Fruit fly (Drosophila melanogaster): ENCODE measurements around the gene CG45095.
A peak's percentile ranks its signal among the peaks of the same experiment; 100 is the strongest.

CG45095 gene

DNA sequence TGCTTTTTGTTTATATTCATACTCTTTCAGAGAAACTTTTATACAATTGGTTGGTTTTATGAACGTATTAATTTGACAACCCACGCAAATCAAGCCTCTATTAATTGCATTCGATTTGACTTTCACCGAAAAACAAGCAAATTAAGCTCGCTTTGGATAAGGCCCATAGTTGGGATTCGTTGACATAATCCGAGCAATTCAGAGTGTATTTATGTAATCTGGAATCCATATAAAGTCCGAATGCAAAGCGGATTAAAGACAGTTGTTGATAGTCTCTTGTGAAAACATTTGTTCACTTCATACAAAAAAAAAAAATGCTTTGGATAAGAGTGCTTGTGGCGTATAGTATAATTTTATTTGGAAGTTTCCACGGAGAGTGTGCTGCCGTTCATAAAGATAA lies at the start of gene CG45095:
CG45095 (plus strand) TSS at position 301 of the 400 bp plus-strand sequence.
- TF ChIP-seq CG5204 (GFP tag; optimal IDR thresholded peaks at IDR 0.05): no peak
- no peak for TF ChIP-seq CG33017 (tag; optimal IDR thresholded peaks at IDR 0.05)
- TF ChIP-seq Clk (GFP tag; optimal IDR thresholded peaks at IDR 0.05): no peak
- no peak for TF ChIP-seq Hr96 (GFP tag; optimal IDR thresholded peaks at IDR 0.05)
- TF ChIP-seq pad (GFP tag; optimal IDR thresholded peaks at IDR 0.05): no peak
- no peak for TF ChIP-seq CG7101 (tag; optimal IDR thresholded peaks at IDR 0.05)
- TF ChIP-seq cic (GFP tag; optimal IDR thresholded peaks at IDR 0.05): no peak
- no peak for TF ChIP-seq tj (GFP tag; optimal IDR thresholded peaks at IDR 0.05)
- TF ChIP-seq CG7045 (GFP tag; optimal IDR thresholded peaks at IDR 0.05): no peak
- no peak for TF ChIP-seq CG12768 (GFP tag; optimal IDR thresholded peaks at IDR 0.05)
- no peak for TF ChIP-seq kay (GFP tag; ENCODE audit: borderline replicate concordance)
- TF ChIP-seq cnc (optimal IDR thresholded peaks at IDR 0.05): no peak

DNA sequence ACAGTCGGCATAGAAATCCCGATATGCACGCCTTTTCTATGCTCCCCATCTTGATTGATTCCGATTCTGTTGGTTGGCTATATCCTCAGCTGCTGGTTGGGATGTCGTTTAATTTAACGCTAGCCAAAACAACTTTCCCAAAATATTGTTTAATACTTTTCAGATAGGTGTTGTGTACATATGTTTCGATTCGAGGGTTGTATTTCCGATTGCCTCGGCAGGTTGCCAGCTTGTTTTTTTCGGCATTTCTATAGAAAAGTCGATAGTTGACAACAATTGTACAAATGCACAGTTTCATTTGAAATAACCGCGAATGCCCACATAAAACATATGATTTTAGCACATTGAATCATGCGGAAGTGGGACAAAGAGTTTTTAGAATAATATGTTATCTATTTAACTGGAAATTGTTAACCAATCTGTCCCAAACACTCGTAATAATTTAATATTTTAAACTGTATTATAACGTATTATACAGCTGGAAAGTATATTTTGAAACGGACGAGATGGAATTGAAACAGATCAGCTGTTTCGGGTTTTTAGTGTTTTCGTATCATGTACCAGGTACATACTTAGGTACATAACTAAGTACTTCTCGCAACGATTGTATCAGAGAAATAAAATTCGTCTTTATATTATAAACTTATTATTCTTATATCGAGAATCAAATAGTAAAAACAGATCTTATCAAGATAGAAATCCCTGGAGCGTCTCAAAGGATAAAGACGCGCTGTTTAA lies 47.7 kb upstream of the CG45095 start, which contains the start of gene CG31109:
CG31109 (minus strand) TSS at position 203 of the 738 bp plus-strand sequence.
- TF ChIP-seq ovo (GFP tag; optimal IDR thresholded peaks at IDR 0.05): no peak
- TF ChIP-seq Crg-1 (GFP tag; optimal IDR thresholded peaks at IDR 0.05): peak; percentile 38
- peak; percentile 88 for TF ChIP-seq kay (GFP tag; ENCODE audit: borderline replicate concordance)
- TF ChIP-seq toe (GFP tag; optimal IDR thresholded peaks at IDR 0.05): peak; percentile 52
- peak; percentile 64 for TF ChIP-seq bab1 (GFP tag; optimal IDR thresholded peaks at IDR 0.05)
- no peak for TF ChIP-seq cnc (optimal IDR thresholded peaks at IDR 0.05)
- peak; percentile 7 for TF ChIP-seq Clk (GFP tag; optimal IDR thresholded peaks at IDR 0.05)
- no peak for TF ChIP-seq CG12768 (GFP tag; optimal IDR thresholded peaks at IDR 0.05)
- peak; percentile 23 for TF ChIP-seq CG11617 (GFP tag; optimal IDR thresholded peaks at IDR 0.05)
- peak; percentile 43 for TF ChIP-seq CG14711 (tag; optimal IDR thresholded peaks at IDR 0.05)
- TF ChIP-seq Mnt (GFP tag; optimal IDR thresholded peaks at IDR 0.05): peak; percentile 42
- TF ChIP-seq CG5204 (GFP tag; optimal IDR thresholded peaks at IDR 0.05): no peak
- TF ChIP-seq tj (GFP tag; optimal IDR thresholded peaks at IDR 0.05): peak; percentile 1
- TF ChIP-seq CG7101 (tag; optimal IDR thresholded peaks at IDR 0.05): peak; percentile 15
- peak; percentile 32 for TF ChIP-seq pad (GFP tag; optimal IDR thresholded peaks at IDR 0.05)
- TF ChIP-seq CG7045 (GFP tag; optimal IDR thresholded peaks at IDR 0.05): no peak
- no peak for TF ChIP-seq cic (GFP tag; optimal IDR thresholded peaks at IDR 0.05)
- TF ChIP-seq CG1620 (GFP tag; optimal IDR thresholded peaks at IDR 0.05): peak; percentile 1
- no peak for TF ChIP-seq CG33017 (tag; optimal IDR thresholded peaks at IDR 0.05)
- TF ChIP-seq Hr96 (GFP tag; optimal IDR thresholded peaks at IDR 0.05): no peak

DNA sequence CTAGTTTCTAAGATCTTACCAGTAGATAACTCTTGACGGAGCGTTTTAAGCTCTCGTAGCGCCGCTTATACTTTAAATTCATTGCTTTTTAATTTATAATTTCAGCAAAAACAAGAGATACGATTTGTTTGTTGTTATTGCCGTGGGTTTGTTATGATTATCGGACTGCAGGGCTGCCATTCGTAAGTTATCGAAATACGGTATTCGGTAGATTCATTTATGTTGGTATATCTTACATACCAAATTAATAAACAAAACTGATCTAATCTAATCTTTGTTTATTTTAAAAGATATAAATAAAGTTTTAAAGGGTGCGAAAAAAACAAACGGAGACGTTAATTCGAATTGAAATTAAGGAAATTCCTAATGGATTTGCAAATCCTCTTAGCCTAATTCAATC lies 46.3 kb upstream of the CG45095 start, which contains the start of the genes CG31111 and stac:
CG31111 (minus strand) TSS at position 162 of the 400 bp plus-strand sequence.
stac (plus strand) TSS at position 271 of the 400 bp plus-strand sequence.
- TF ChIP-seq Hr96 (GFP tag; optimal IDR thresholded peaks at IDR 0.05) (no peak), Clk (GFP tag; optimal IDR thresholded peaks at IDR 0.05) (no peak), CG11617 (GFP tag; optimal IDR thresholded peaks at IDR 0.05) (peak; percentile 35), CG1620 (GFP tag; optimal IDR thresholded peaks at IDR 0.05) (no peak), CG5204 (GFP tag; optimal IDR thresholded peaks at IDR 0.05) (no peak), Mnt (GFP tag; optimal IDR thresholded peaks at IDR 0.05) (peak; percentile 6), Crg-1 (GFP tag; optimal IDR thresholded peaks at IDR 0.05) (no peak), CG33017 (tag; optimal IDR thresholded peaks at IDR 0.05) (peak; percentile 32), CG14711 (tag; optimal IDR thresholded peaks at IDR 0.05) (peak; percentile 9), CG7045 (GFP tag; optimal IDR thresholded peaks at IDR 0.05) (no peak), toe (GFP tag; optimal IDR thresholded peaks at IDR 0.05) (no peak), ovo (GFP tag; optimal IDR thresholded peaks at IDR 0.05) (no peak), cnc (optimal IDR thresholded peaks at IDR 0.05) (no peak), tj (GFP tag; optimal IDR thresholded peaks at IDR 0.05) (no peak), cic (GFP tag; optimal IDR thresholded peaks at IDR 0.05) (no peak), CG12768 (GFP tag; optimal IDR thresholded peaks at IDR 0.05) (no peak), bab1 (GFP tag; optimal IDR thresholded peaks at IDR 0.05) (no peak), CG7101 (tag; optimal IDR thresholded peaks at IDR 0.05) (peak; percentile 12), pad (GFP tag; optimal IDR thresholded peaks at IDR 0.05) (no peak), kay (GFP tag; ENCODE audit: borderline replicate concordance) (peak; percentile 89)

DNA sequence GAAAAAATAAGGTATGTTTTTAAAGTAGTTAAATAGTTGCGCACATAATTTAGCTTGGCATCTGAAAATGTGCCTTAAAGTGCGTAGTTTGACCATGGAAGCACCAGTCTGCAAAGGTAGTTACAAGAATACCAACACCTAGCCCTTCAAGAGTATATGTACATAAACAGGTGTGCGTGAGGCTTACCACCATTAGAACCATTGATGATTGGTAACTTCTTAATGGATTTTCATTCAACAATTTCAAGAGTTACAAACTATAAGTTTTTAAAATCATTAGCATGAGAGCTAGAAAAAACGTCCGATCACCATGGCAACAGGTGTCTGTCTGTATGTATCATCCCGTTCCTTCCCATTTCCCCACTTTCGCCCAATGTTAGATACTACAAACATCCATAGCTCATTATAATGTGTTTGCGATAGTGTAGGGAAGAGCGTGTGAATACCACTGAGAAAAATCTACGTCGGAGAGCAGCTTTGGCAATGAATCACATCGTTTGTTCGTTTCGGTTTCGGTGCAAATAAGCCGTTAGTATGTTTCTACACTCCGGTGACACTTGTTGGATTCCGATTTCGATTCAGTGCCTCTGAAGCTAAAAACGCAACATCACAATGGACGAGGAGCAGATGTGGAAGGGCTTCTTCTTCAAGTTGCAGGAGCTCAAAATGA lies 45.7 kb upstream of the CG45095 start:
- peak; percentile 8 for TF ChIP-seq CG12768 (GFP tag; optimal IDR thresholded peaks at IDR 0.05)
- TF ChIP-seq kay (GFP tag; ENCODE audit: borderline replicate concordance): peak; percentile 86
- TF ChIP-seq ovo (GFP tag; optimal IDR thresholded peaks at IDR 0.05): peak; percentile 86
- peak; percentile 56 for TF ChIP-seq cic (GFP tag; optimal IDR thresholded peaks at IDR 0.05)
- no peak for TF ChIP-seq Mnt (GFP tag; optimal IDR thresholded peaks at IDR 0.05)
- TF ChIP-seq pad (GFP tag; optimal IDR thresholded peaks at IDR 0.05): peak; percentile 93
- no peak for TF ChIP-seq bab1 (GFP tag; optimal IDR thresholded peaks at IDR 0.05)

DNA sequence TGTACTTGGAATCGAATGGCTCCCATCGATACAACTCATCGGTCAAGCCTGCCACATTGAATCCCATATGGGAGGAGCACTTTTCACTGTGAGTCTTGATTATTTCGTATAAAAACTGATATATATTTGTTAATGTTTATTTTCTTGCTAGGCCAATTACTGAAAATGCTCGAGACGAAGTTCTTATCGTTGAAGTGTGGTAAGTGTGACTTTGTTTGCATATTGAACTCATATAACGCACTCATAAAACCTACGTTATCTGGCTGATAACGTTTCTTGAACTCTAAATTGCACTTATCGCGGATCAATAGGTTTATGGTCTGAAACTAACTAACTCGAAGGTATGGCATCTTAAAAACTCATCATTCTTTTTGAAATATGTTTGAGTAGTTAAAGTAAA lies 41.9 kb upstream of the CG45095 start:
- TF ChIP-seq kay (GFP tag; ENCODE audit: borderline replicate concordance) (peak; percentile 7), CG33017 (tag; optimal IDR thresholded peaks at IDR 0.05) (no peak)

All from whole organism, adult.